Fruit fly (Drosophila melanogaster): ENCODE measurements around the gene Rcd5.

Gene Rcd5

dm6 chr3L:4081243-4081642 is 40.9 kb downstream of the Rcd5 start:
- TF ChIP-seq vri (GFP tag; optimal IDR thresholded peaks at IDR 0.05) (no peak), CG34406 (GFP tag; optimal IDR thresholded peaks at IDR 0.05) (no peak), cyc (GFP tag; optimal IDR thresholded peaks at IDR 0.05) (no peak), lz (GFP tag; optimal IDR thresholded peaks at IDR 0.05) (no peak), ss (GFP tag; optimal IDR thresholded peaks at IDR 0.05) (no peak), CG8319 (GFP tag; optimal IDR thresholded peaks at IDR 0.05) (no peak), Sox15 (GFP tag; optimal IDR thresholded peaks at IDR 0.05) (no peak), CG10669 (GFP tag; optimal IDR thresholded peaks at IDR 0.05) (no peak), eg (GFP tag; IDR thresholded peaks at IDR 0.05) (no peak), dac (GFP tag; optimal IDR thresholded peaks at IDR 0.05) (no peak), CG16779 (tag; optimal IDR thresholded peaks at IDR 0.05) (no peak), OdsH (GFP tag; optimal IDR thresholded peaks at IDR 0.05) (no peak), CG6808 (GFP tag; optimal IDR thresholded peaks at IDR 0.05) (no peak)

DNA sequence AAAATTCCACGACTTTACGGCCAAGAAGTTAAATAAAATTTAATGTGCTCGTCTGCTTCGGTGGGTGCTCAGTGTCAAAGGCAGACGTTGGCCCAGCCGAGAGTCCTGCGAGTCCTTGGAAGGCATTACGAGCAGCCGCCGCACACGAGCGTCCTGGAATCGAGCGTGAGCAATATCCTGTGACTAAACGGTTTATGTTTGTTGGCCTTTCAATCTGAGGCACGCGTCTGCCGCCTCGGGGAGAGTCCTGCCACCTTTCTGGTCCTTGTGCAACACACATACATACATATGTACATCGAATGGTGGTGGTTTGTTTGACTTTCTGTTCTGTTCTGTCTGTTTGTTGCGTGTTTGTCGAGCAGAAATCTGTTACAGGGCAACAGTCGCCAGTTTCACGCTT is 43.1 kb downstream of the Rcd5 start:
- no peak for TF ChIP-seq ss (GFP tag; optimal IDR thresholded peaks at IDR 0.05)
- TF ChIP-seq Met (GFP tag; optimal IDR thresholded peaks at IDR 0.05): no peak
- TF ChIP-seq Lpt (GFP tag; optimal IDR thresholded peaks at IDR 0.05): no peak
- TF ChIP-seq CG3919 (GFP tag; optimal IDR thresholded peaks at IDR 0.05): no peak
- TF ChIP-seq CG10669 (GFP tag; optimal IDR thresholded peaks at IDR 0.05): no peak
- TF ChIP-seq CG11762 (GFP tag; optimal IDR thresholded peaks at IDR 0.05; ENCODE audit: insufficient read depth): no peak
- TF ChIP-seq lz (GFP tag; optimal IDR thresholded peaks at IDR 0.05): no peak
- no peak for TF ChIP-seq CG34406 (GFP tag; optimal IDR thresholded peaks at IDR 0.05)
- TF ChIP-seq Hr39 (GFP tag; optimal IDR thresholded peaks at IDR 0.05): no peak
- TF ChIP-seq CG15336 (GFP tag; IDR thresholded peaks at IDR 0.05): no peak

DNA sequence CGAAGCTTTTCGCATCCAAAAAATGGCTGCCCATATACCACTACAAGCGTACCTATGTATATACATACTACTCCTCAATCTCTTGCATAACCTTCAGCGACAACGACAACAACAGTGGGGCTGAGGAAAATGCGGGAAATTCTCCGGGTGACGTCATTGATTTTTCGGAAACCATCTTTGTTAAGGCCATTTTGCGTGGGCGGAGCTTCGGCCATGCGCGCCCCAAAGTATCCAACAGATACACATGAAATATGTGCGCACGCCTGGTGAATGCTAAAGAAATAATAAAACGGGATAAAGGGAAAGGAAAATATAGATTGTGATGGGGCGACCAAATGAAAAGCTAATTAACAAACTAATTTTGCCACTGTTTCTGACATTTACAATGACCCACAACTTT is 45.5 kb downstream of the Rcd5 start:
- TF ChIP-seq fd85E (GFP tag; optimal IDR thresholded peaks at IDR 0.05): no peak
- no peak for TF ChIP-seq Sox14 (GFP tag; optimal IDR thresholded peaks at IDR 0.05)
- no peak for TF ChIP-seq CG11902 (GFP tag; optimal IDR thresholded peaks at IDR 0.05)
- no peak for TF ChIP-seq CG8119 (GFP tag; IDR thresholded peaks at IDR 0.05)
- no peak for TF ChIP-seq CG1621 (tag; optimal IDR thresholded peaks at IDR 0.05)
- no peak for TF ChIP-seq lz (GFP tag; optimal IDR thresholded peaks at IDR 0.05)
- no peak for TF ChIP-seq CG34406 (GFP tag; optimal IDR thresholded peaks at IDR 0.05)
- no peak for TF ChIP-seq CG7368 (GFP tag; optimal IDR thresholded peaks at IDR 0.05)
- no peak for TF ChIP-seq svp (GFP tag)
- no peak for TF ChIP-seq esn (GFP tag; optimal IDR thresholded peaks at IDR 0.05)
- no peak for TF ChIP-seq Blimp-1 (GFP tag; optimal IDR thresholded peaks at IDR 0.05)
- TF ChIP-seq topi (GFP tag; optimal IDR thresholded peaks at IDR 0.05): no peak
- TF ChIP-seq Ets96B (tag; optimal IDR thresholded peaks at IDR 0.05): no peak
- no peak for TF ChIP-seq fkh (GFP tag; optimal IDR thresholded peaks at IDR 0.05)
- no peak for TF ChIP-seq cyc (GFP tag; optimal IDR thresholded peaks at IDR 0.05)
- no peak for TF ChIP-seq Hr38 (GFP tag; optimal IDR thresholded peaks at IDR 0.05)

- no peak for TF ChIP-seq CG15336 (GFP tag; IDR thresholded peaks at IDR 0.05)
Measured at dm6 chr3L:4087281-4087680, 47.0 kb downstream of the Rcd5 start, which contains the start of gene CG14989. Gene CG14989 (plus strand): TSS chr3L:4087581.

dm6 chr3L:4088694-4089190 is 48.4 kb downstream of the Rcd5 start, which contains the start of gene Gad1:
Gene Gad1 (minus strand): TSS chr3L:4088744.
- TF ChIP-seq pdm3 (GFP tag; optimal IDR thresholded peaks at IDR 0.05): no peak
- TF ChIP-seq CG3919 (GFP tag; optimal IDR thresholded peaks at IDR 0.05): no peak
